Worm (Caenorhabditis elegans) whole organism, dauer: ENCODE results near the gene clec-174.
"Not testable (repeated sequence)": the region's sequence is repeated elsewhere in the genome, so short reads cannot be mapped to it uniquely, and the experiment has no call there.

Source experiments
- unc-62 ChIP-seq: sonication (generic microtip); optimal IDR thresholded peaks from 2 replicates; lab custom pipeline; 2017; ENCODE audit warnings: missing biosample characterization, missing genetic modification reagents, missing genetic modification characterization

clec-174 gene

DNA sequence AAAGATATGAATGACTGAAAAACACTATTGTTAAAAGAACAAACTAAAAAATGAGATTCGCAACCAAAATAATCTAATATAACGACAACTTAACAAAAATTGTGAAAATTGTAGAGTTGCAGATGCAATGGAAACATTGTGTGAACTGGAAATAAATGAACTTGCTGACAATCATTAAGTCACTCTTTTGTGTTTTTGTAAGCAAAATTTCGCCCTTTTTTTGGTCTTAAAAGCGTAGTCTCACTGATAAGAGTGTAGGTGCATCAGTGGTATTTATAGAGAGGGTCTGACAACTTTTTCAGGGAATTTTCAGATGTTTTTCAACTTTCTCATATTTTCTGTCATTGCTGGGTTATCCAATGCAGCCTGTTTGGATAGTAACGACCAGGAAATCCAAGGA lies 15.4 kb downstream of the clec-174 start, which contains the start of gene clec-68:
Gene clec-68 (plus strand): TSS at position 301 of the 400 bp plus-strand sequence.
- no peak for TF ChIP-seq unc-62 (GFP tag; lab: Kevin White, UChicago)

DNA sequence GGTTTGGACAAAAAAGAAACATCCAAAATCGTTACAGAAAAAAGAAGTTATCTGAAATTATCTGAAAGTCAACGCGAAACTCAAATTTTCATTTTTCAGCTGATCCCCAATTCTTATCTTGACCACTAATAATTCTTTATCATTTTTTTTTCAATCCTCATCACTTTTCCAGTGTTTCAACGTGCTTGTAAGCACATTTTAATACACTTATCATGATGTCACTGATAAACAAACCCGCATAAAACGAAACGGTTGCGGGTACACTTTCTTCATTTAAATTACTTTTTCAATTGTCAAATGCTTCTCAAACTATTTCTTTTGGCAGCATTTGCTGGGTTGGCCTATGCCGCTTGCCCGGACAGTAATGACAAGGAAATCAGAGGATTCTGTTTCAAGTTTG lies 19.6 kb downstream of the clec-174 start, which contains the start of gene clec-67:
Gene clec-67 (plus strand): TSS at position 268 of the 400 bp plus-strand sequence.
- TF ChIP-seq unc-62 (GFP tag; lab: Kevin White, UChicago) = no peak

DNA sequence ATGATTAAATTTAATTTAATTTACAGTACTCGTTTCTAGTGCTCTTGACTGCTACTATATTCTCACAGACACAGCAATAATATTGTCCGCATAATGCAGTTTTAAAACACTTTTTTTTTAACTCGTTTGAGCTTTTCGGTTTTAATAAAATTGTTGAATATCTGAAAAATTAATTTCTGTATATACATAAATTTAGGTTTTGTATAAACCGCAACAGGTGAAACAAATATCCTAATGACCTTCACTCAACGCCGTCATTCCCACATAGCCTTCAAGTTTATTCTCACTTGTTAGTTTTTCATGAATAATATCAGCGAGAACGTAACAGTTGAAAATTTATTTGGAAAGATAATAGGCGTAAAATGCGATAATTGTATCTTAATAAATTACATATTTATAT lies 22.0 kb downstream of the clec-174 start, which contains the start of gene srz-19:
Gene srz-19 (plus strand): TSS at position 301 of the 400 bp plus-strand sequence.
- TF ChIP-seq unc-62 (GFP tag; lab: Kevin White, UChicago) = no peak

DNA sequence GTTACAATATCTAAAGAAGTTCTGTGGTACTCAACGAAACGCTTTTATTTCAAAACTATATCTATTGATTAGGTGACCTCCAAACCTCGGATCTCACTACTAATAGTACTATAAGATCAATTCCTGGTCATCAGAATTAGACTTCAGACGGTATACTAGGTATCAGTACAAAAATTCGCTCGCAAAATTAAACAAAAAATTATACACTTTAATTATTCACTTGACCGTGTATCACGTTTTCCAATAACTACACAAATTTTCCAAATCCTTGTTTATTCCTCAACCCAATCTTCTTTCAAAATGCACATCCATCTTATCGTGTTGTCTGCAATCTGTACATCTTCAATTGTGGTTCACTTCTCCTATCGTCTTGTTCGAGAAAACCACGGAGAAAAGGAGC lies 23.3 kb downstream of the clec-174 start, which contains the start of gene F56D6.23:
Gene F56D6.23 (plus strand): TSS at position 301 of the 400 bp plus-strand sequence.
- no peak for TF ChIP-seq unc-62 (GFP tag; lab: Kevin White, UChicago)

DNA sequence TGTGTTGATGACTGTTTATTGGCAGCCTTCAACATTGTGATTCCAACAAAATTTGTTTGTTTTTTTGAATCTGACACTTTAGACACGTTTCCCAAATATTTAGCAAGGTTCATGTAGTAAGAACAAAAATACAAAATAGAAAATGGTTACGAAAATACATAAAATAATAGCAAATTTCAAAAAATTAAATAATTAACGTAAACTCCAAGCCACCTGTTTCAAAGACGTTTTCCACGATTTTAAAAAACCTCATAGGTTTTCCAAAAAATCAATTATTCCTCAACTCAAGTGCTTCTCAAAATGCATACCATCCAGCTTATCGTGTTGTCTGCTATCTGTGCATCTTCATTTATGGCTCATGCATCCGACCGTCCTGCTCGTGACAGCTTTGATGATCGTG lies 24.1 kb downstream of the clec-174 start, which contains the start of gene F56D6.14:
Gene F56D6.14 (plus strand): TSS at position 301 of the 400 bp plus-strand sequence.
- TF ChIP-seq unc-62 (GFP tag; lab: Kevin White, UChicago) = no peak

DNA sequence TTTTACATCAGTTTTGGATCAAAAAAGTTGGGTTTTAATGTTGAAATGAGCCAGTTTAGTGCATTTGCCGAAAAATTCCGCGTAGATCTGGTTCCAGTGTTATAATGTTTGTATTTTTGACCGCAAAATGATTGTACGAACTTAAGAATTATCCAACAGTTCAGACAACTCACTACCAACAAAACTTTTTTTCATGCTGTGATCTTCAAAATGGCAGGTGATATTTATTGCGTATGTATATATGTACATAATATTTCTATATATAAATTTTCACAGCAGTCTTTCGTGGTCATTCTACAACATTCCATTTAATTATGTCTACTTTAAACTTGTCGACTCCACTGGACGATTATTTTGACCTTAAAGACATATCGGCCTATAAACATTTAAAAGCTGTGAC lies 26.2 kb downstream of the clec-174 start, which contains the start of gene srz-20:
Gene srz-20 (plus strand): TSS at position 301 of the 400 bp plus-strand sequence.
- TF ChIP-seq unc-62 (GFP tag; lab: Kevin White, UChicago) = no peak

DNA sequence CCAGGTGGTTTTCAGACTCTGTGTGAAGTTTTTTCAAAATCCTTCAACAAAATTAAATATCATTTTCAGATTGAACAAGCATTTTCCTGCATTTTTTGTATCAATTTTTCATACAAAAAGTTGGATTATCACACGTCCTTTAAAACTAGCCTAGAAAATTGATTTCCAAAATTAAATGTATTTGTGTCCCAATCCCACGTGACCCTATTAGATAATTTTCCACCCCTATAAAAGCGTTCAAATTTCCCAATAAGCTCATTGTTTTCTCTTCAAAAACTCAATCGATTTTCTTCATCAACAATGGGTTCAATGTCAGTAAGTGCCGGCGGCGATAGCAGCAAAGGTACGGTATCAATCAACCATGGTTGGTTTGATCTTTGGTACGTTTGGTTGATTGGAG lies 27.0 kb downstream of the clec-174 start, which contains the start of gene F56D6.19:
Gene F56D6.19 (plus strand): TSS at position 301 of the 400 bp plus-strand sequence.
- no peak for TF ChIP-seq unc-62 (GFP tag; lab: Kevin White, UChicago)

DNA sequence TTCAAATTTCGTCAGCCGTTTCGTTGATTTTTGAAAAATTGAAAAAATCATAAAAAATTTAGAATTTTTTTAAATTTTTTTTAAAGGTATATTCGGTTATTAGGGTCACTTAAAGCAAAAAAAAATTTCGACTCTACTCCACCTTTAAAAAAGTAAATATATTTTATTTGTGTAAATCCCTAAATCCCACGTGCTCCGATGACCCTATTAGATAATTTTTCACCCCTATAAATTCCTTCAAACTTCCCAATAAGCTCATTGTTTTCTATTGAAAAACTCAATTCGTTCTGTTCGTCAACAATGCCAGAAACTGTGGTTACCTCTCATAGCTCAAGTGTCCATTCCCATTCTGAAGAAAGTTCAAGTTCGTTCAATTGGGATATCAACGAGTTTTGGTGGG lies 28.9 kb downstream of the clec-174 start, which contains the start of gene F56D6.20:
Gene F56D6.20 (plus strand): TSS at position 301 of the 400 bp plus-strand sequence.
- no peak for TF ChIP-seq unc-62 (GFP tag; lab: Kevin White, UChicago)

DNA sequence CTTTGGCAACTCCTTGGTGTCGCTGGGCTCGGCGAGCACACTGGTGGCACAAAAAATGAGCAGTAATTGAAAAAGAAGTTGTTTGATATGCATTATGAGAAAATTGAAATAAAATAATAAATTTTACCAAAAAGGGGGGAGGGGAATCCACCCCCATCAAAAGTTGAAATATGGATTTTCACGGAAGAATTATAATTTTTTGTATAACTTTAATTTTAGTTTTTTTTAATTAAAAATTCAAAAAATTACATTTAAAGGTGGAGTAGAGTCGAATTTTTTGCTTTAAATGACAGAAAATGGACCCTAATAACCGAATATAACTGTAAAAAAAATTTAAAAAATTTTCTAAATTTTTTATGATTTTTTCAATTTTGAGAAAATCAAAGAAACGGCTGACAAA lies 29.7 kb downstream of the clec-174 start, which contains the start of gene F56D6.18:
Gene F56D6.18 (minus strand): TSS at position 101 of the 400 bp plus-strand sequence.
- TF ChIP-seq unc-62 (GFP tag; lab: Kevin White, UChicago) = not testable (repeated sequence)

DNA sequence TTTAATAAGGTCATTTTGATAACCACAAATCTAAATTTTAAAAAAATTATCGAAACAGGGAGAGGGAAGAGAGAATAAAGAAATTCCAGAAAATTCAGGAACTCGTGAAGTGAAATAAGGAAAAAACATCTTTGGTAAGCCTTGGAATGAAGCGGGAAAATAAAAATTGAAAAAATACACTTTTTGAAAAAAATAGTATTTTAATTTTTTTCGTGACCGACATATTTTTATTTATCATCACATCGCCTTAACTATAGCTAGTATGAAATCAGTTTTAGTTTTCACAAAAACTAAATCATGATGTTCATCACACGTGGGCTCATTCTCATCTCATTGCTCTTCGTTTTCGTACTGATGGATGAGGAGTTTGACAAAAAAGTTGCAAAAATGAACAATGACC lies 32.4 kb downstream of the clec-174 start, which contains the start of gene F56D6.13:
Gene F56D6.13 (plus strand): TSS at position 301 of the 400 bp plus-strand sequence.
- TF ChIP-seq unc-62 (GFP tag; lab: Kevin White, UChicago) = no peak

DNA sequence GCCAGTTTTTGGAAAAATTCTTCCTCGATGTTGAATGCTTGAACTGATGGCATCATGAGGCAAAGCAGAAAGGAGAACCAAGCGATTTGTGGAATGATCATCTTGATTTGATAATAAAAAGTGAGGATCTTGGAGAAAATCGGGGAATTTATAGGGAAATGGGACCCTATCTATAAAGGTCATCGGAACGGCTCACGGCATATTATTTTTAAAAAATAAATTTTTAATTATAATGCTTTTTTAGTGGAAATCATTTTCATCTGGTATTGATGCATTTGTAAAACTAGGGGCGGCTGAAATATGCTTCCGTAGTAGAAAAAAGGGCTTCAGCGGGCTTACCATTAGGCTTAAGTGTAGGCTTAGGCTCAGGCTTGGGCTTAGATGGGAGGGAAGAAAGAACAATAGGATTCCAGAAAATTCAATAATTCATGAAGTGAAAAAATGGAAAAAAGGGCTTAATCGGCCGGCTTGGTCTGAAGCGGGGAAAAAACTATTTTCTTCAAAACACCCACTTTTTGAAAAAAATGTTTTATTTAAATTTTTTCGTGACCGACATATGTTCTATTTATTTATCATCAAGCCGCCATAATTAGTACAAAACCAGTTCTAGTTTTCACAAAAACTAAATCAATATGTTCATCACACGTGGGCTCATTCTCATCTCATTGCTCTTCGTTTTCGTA lies 33.9 kb downstream of the clec-174 start, which contains the start of the genes F56D6.22 and F56D6.12:
Gene F56D6.22 (minus strand): TSS at position 101 of the 683 bp plus-strand sequence.
Gene F56D6.12 (plus strand): TSS at position 633 of the 683 bp plus-strand sequence.
- TF ChIP-seq unc-62 (GFP tag; lab: Kevin White, UChicago) = no peak

DNA sequence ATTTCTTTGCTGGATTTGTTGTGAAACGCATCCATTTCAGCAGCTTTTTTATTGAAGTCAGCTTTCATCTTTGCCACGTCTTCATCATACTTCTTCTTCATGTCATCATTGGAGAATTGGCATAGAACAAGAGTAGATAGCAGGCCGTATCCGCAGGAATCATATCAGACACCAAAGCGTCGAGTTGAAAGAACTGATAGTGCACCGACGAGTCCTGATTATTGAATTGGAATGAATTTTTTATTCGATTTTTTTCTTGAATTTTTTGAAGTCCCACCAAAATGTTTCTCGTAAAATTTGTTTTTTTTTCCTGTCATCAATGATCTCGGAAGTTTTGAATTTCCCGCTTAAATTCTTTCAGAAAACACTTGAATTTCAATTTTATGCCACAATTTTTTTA lies 35.1 kb downstream of the clec-174 start, which contains the start of gene F56D6.11:
Gene F56D6.11 (minus strand): TSS at position 101 of the 400 bp plus-strand sequence.
- TF ChIP-seq unc-62 (GFP tag; lab: Kevin White, UChicago) = no peak

DNA sequence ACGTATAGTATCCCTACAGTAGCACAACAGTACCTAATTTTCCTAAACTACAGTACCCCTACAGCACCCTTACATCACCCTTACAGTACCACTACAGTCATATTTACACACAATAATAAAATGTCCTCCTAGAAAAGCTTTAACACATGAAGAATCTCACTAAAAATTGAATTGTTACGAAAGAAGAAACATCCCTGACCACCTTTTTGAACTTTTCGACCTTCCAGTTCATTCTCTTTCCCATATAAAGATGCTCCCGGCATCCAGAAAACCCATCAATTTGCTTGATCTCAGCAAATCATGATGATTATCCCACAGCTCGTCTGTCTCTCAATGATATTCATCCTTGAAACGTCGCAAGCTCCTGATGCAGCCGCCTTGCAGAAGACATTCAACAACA lies 36.9 kb downstream of the clec-174 start, which contains the start of gene F56D6.21:
Gene F56D6.21 (plus strand): TSS at position 301 of the 400 bp plus-strand sequence.
- no peak for TF ChIP-seq unc-62 (GFP tag; lab: Kevin White, UChicago)

DNA sequence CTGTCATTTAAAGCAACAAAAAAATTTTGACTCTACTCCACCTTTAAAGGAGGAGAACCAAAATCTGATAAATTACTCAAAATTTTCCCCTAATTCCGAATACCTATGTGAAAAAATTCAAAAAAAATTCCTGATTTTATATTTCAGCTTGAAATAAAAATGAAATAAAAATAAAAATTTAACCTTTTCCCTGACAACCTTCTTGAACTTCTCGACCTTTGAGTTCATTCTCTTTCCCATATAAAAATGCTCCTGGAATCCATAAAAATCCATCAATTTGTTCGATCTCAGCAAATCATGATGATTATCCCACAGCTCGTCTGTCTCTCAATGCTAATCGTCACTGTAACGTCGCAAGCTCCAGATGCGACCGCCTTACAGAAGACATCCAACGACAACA lies 38.6 kb downstream of the clec-174 start, which contains the start of gene F56D6.6:
Gene F56D6.6 (plus strand): TSS at position 301 of the 400 bp plus-strand sequence.
- TF ChIP-seq unc-62 (GFP tag; lab: Kevin White, UChicago) = no peak

DNA sequence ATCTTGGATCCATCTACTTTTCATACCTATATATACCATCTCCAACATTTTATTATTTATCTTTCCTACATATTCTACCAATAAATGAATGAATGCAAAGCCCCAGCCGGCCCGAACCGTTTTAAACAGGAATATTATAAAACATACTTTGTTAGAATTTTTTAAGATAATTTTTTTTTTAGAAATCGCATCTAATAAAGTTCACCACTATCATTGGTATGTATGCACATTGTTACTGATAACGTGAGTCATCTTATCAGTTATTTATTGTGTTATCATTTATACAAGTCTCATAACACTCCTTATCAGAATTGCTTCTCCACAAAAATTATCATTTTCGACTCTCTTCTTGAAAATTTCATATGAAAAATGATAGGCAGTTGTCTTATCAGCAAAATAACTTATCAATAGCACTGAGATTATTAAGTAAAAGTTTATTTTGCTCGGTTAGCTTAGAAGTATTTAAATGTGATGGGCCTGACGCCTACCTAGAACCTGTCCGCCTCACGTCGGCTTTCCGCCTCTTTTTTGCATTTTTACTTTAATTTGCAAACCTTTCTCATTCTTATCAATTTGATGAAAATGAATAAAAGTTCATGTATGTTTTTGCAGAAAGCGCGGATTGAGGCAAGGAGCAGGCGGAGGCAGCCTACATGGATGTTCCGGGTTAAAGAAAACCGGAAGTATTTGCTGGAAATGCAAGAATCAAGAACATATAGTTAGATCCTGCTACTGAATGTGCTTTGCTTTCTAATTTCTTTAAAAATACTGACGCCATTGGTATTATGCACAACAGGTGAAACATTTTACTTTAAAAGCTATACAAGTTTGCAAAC lies 41.6 kb downstream of the clec-174 start, which contains the start of gene srz-62:
Gene srz-62 (plus strand): TSS at position 786 of the 836 bp plus-strand sequence.
- no peak for TF ChIP-seq unc-62 (GFP tag; lab: Kevin White, UChicago)
